Fruit fly (Drosophila melanogaster): ENCODE data around the gene CG10359.

The CG10359 gene

DNA sequence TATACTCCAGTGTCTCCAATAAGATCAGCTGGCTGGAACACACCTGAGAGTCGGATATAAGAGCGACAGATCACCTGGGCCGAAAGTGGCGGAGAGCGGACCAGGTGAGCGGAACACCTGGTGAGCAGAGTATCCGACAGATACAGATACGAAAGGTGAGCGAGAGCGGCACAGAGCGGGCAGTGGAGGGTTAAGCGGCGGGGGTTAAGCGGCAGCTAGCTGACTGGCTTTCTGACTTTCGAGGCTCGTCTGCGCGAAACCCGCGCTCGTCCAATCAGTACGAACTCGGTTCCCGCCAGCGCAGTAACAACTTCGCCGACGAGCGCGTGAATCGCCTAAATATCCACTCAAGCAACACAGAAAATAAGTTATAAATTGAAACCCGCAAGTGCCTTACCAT is 14.1 kb downstream of the CG10359 start, which contains the start of gene dar1:
dar1 (plus strand) TSS at position 284 of the 400 bp plus-strand sequence.
- TF ChIP-seq CG12768 (GFP tag; optimal IDR thresholded peaks at IDR 0.05) (no peak), Hr96 (GFP tag; optimal IDR thresholded peaks at IDR 0.05) (no peak), bab1 (GFP tag; optimal IDR thresholded peaks at IDR 0.05) (no peak), tj (GFP tag; optimal IDR thresholded peaks at IDR 0.05) (no peak), pad (GFP tag; optimal IDR thresholded peaks at IDR 0.05) (no peak), CG11617 (GFP tag; optimal IDR thresholded peaks at IDR 0.05) (no peak), CG14711 (tag; optimal IDR thresholded peaks at IDR 0.05) (no peak)

DNA sequence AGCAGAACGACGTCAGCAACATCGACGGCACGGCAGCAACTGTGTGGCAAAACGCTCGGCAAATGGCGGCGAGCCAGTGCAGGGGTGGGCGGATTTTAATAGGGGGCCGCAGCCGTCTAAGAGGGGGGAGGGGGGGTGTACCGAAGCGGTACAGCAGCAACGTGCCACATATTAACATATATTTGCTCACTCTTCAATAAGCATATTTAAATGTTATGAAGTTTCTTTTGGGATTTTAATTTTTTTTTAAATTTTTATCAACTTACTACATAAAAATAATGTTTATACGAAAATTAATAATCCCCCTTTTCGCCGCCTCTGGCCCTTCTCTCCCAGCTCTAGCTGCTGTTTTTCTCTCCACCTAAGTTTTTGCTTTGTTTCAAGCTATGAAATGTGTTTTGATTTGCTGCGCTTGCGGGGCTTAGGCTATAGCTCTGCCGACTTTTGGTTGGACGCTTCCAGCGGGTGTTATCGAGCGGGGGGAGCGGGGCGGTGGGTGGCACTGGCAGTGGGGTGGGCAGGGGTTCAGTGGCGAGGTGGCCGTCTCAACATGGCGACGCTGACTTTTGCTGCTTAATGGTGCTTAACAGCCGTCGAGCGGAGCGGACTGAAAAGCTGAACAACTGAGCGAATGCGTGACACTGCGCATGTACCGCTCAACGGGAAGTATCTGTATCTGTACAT is 20.6 kb downstream of the CG10359 start:
- TF ChIP-seq CG7101 (tag; optimal IDR thresholded peaks at IDR 0.05) (peak; percentile 22), pad (GFP tag; optimal IDR thresholded peaks at IDR 0.05) (no peak), tj (GFP tag; optimal IDR thresholded peaks at IDR 0.05) (peak; percentile 35), kay (GFP tag; ENCODE audit: borderline replicate concordance) (no peak), CG14711 (tag; optimal IDR thresholded peaks at IDR 0.05) (no peak), CG33017 (tag; optimal IDR thresholded peaks at IDR 0.05) (peak; percentile 42), Crg-1 (GFP tag; optimal IDR thresholded peaks at IDR 0.05) (no peak), CG11617 (GFP tag; optimal IDR thresholded peaks at IDR 0.05) (peak; percentile 20), CG7045 (GFP tag; optimal IDR thresholded peaks at IDR 0.05) (peak; percentile 35), toe (GFP tag; optimal IDR thresholded peaks at IDR 0.05) (no peak), ovo (GFP tag; optimal IDR thresholded peaks at IDR 0.05) (no peak), CG12768 (GFP tag; optimal IDR thresholded peaks at IDR 0.05) (peak; percentile 8), bab1 (GFP tag; optimal IDR thresholded peaks at IDR 0.05) (no peak), Clk (GFP tag; optimal IDR thresholded peaks at IDR 0.05) (no peak), CG5204 (GFP tag; optimal IDR thresholded peaks at IDR 0.05) (no peak), cic (GFP tag; optimal IDR thresholded peaks at IDR 0.05) (no peak), Hr96 (GFP tag; optimal IDR thresholded peaks at IDR 0.05) (no peak)

DNA sequence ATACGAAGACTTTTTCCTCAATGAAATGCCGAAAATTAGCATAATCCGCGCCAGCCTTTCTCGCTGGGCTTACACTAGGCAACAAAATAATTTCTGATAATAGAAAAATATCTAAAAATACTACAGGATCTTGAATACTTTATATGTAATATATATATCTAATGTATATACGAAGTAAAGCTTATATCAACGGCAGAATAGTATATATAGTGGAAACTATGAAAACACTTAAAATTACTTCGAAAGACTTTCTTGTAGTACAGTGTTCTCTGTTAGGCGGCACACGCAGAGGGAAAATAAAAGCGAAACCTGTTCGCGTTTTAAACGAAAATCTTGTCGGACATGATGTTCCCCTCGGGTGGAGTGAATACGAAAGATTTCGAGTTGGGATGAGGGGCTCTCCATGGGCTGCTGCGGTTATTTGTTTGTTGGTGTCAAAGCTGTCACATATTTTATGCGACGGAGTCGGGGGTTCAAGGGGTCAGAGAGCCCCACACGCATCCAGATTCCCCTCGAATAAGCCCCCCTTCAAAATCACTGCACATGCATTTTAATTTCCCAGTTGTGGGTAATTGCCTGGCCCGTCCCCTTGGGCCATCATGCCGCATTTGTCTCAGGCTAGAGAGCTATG is 22.2 kb downstream of the CG10359 start:
- TF ChIP-seq CG12768 (GFP tag; optimal IDR thresholded peaks at IDR 0.05) (no peak), cnc (optimal IDR thresholded peaks at IDR 0.05) (no peak), toe (GFP tag; optimal IDR thresholded peaks at IDR 0.05) (no peak), CG14711 (tag; optimal IDR thresholded peaks at IDR 0.05) (no peak), CG7045 (GFP tag; optimal IDR thresholded peaks at IDR 0.05) (no peak), tj (GFP tag; optimal IDR thresholded peaks at IDR 0.05) (no peak), CG1620 (GFP tag; optimal IDR thresholded peaks at IDR 0.05) (no peak), CG7101 (tag; optimal IDR thresholded peaks at IDR 0.05) (no peak), kay (GFP tag; ENCODE audit: borderline replicate concordance) (no peak), CG33017 (tag; optimal IDR thresholded peaks at IDR 0.05) (no peak), ovo (GFP tag; optimal IDR thresholded peaks at IDR 0.05) (no peak), Crg-1 (GFP tag; optimal IDR thresholded peaks at IDR 0.05) (no peak), bab1 (GFP tag; optimal IDR thresholded peaks at IDR 0.05) (no peak), CG5204 (GFP tag; optimal IDR thresholded peaks at IDR 0.05) (no peak), CG11617 (GFP tag; optimal IDR thresholded peaks at IDR 0.05) (no peak), Clk (GFP tag; optimal IDR thresholded peaks at IDR 0.05) (no peak), Hr96 (GFP tag; optimal IDR thresholded peaks at IDR 0.05) (no peak), Mnt (GFP tag; optimal IDR thresholded peaks at IDR 0.05) (no peak), pad (GFP tag; optimal IDR thresholded peaks at IDR 0.05) (no peak)

DNA sequence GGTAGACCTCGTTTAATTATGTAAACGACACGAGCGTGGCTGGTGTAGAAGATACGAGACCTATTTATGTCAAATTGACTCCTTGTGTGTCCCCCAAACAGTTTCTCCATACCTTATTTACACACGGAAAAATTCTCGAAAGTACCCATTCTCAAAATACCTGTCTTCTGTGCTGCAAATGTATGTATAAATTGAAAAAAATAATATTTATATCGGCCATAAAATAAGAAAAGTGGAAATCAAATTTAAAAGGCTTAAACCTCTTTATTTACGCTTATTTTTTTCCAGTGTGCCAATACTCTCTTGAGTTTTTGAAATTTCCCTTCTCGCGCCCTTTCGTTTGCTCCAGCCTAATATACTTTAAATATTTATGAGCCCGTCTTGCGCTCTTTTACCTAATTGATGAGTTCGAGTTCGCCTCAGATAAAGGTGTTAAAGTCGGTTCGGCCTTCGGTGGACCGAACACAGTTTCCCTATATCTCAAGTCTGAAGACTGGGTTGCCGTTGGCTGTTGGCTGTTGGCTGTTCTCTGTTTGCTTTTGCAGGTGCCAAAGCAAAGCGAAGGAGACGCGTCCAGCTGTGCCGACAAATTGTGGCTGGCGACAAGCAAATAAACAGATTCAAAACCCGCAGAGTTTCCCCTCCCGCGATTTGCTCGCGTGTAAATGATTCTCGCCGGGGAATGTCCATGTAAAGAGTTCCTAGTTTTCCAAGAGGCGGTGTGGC is 26.8 kb downstream of the CG10359 start:
- TF ChIP-seq CG5204 (GFP tag; optimal IDR thresholded peaks at IDR 0.05) = no peak
- TF ChIP-seq kay (GFP tag; ENCODE audit: borderline replicate concordance) = peak; percentile 2

DNA sequence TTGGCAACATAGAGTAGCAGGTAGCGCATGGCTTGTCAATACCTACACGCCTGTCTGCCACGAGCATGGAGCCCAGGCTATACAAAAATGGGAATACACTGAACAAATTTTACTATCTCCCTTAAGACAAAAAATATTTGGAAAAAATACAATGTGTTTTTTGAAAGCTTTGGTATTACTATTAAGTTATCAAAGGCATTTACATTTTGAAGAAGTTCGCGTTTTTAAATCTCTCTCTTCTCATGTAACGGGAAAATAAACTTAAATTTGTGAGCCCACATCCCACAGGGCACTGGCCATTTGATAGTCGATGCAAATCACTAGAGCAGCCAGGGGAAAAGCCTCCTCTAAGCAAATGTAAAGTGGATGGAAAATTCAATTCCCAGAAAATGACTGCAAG is 27.3 kb downstream of the CG10359 start:
- TF ChIP-seq CG14711 (tag; optimal IDR thresholded peaks at IDR 0.05) = no peak
- no peak for TF ChIP-seq cnc (optimal IDR thresholded peaks at IDR 0.05)
- TF ChIP-seq Mnt (GFP tag; optimal IDR thresholded peaks at IDR 0.05) = no peak
- TF ChIP-seq CG11617 (GFP tag; optimal IDR thresholded peaks at IDR 0.05) = no peak
- no peak for TF ChIP-seq Clk (GFP tag; optimal IDR thresholded peaks at IDR 0.05)
- no peak for TF ChIP-seq cic (GFP tag; optimal IDR thresholded peaks at IDR 0.05)
- no peak for TF ChIP-seq Hr96 (GFP tag; optimal IDR thresholded peaks at IDR 0.05)
- TF ChIP-seq CG12768 (GFP tag; optimal IDR thresholded peaks at IDR 0.05) = no peak
- TF ChIP-seq CG7101 (tag; optimal IDR thresholded peaks at IDR 0.05) = no peak
- TF ChIP-seq Crg-1 (GFP tag; optimal IDR thresholded peaks at IDR 0.05) = no peak
- no peak for TF ChIP-seq toe (GFP tag; optimal IDR thresholded peaks at IDR 0.05)
- no peak for TF ChIP-seq tj (GFP tag; optimal IDR thresholded peaks at IDR 0.05)
- no peak for TF ChIP-seq CG33017 (tag; optimal IDR thresholded peaks at IDR 0.05)
- TF ChIP-seq kay (GFP tag; ENCODE audit: borderline replicate concordance) = no peak
- no peak for TF ChIP-seq CG7045 (GFP tag; optimal IDR thresholded peaks at IDR 0.05)

DNA sequence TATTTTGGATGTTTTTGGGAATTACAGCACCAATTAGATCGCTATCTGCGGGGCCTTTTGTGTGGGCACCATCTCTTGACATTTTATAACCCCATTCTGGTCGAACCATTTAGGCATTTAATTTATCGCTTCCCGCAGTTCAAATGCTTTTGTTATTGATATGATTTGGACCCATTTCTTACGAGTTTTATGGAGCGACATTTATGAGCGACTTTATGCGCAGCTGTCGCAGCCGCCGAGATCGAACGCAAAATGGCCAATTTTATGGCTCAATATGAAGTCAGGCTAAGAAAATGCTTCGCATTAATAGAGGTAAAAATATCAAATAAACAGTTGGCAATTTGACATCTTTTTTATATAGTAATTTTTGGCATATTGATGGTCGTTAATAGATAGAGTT is 28.9 kb downstream of the CG10359 start:
- no peak for TF ChIP-seq CG33017 (tag; optimal IDR thresholded peaks at IDR 0.05)
- no peak for TF ChIP-seq kay (GFP tag; ENCODE audit: borderline replicate concordance)
- no peak for TF ChIP-seq CG1620 (GFP tag; optimal IDR thresholded peaks at IDR 0.05)
- TF ChIP-seq toe (GFP tag; optimal IDR thresholded peaks at IDR 0.05) = no peak
- no peak for TF ChIP-seq pad (GFP tag; optimal IDR thresholded peaks at IDR 0.05)
- TF ChIP-seq Clk (GFP tag; optimal IDR thresholded peaks at IDR 0.05) = no peak
- TF ChIP-seq CG7045 (GFP tag; optimal IDR thresholded peaks at IDR 0.05) = no peak

Measured in whole organism, adult.